Worm (Caenorhabditis elegans) whole organism, L4 larva: Measurements from ENCODE around the gene Y45G5AM.6.

ENCODE experiments used
- F26F4.8 ChIP-seq: fragments of 200-800 bp; sonication (Bioruptor generic); conservative IDR thresholded peaks from 2 replicates; pipeline ENCODE4 v1.3.6; 2022; ENCODE audit warnings: missing genetic modification characterization, missing compliant biosample characterization
- ama-1 ChIP-seq: fragments of 150-350 bp; optimal IDR thresholded peaks from 2 replicates; lab custom pipeline; 2014; ENCODE audit warnings: inconsistent platforms, mixed read lengths
- ctbp-1 ChIP-seq: fragments of 200-800 bp; sonication (Bioruptor generic); IDR thresholded peaks from 2 replicates; pipeline ENCODE4 v1.3.6; 2022; ENCODE audit warnings: missing genetic modification reagents, missing genetic modification characterization, missing compliant biosample characterization
- daf-16 ChIP-seq, 3 experiments: sonication (generic microtip); optimal IDR thresholded peaks; 2 replicates each; lab custom pipeline; 2016 to 2017; ENCODE audit warnings: missing genetic modification characterization in 3 of 3, missing genetic modification reagents in 3 of 3, mild to moderate bottlenecking in 2 of 3, missing compliant biosample characterization in 2 of 3, missing biosample characterization in 1 of 3, moderate library complexity in 1 of 3
- dpl-1 ChIP-seq: fragments of 150-350 bp; optimal IDR thresholded peaks from 2 replicates; lab custom pipeline; 2014; ENCODE audit warnings: missing biosample characterization, missing genetic modification reagents, missing genetic modification characterization
- egl-27 ChIP-seq: sonication (generic microtip); optimal IDR thresholded peaks from 3 replicates; lab custom pipeline; 2017; ENCODE audit warnings: missing biosample characterization, missing genetic modification reagents, missing genetic modification characterization
- lim-7 ChIP-seq: fragments of 200-800 bp; sonication (Bioruptor generic); IDR thresholded peaks from 2 replicates; pipeline ENCODE4 v1.3.6; 2022; ENCODE audit warnings: missing genetic modification characterization, missing compliant biosample characterization
- nhr-48 ChIP-seq: sonication (generic microtip); optimal IDR thresholded peaks from 2 replicates; lab custom pipeline; 2016; ENCODE audit warnings: mild to moderate bottlenecking, missing genetic modification characterization, missing compliant biosample characterization
- pha-4 ChIP-seq, 2 experiments: fragments of 150-350 bp in 1 of 2; fragments of 200-800 bp in 1 of 2; sonication (Bioruptor generic) in 1 of 2; IDR thresholded peaks in 1 of 2; optimal IDR thresholded peaks in 1 of 2; 2 replicates each; pipeline versions ENCODE4 v1.3.6 to Lab custom; 2014 to 2022; ENCODE audit warnings: missing genetic modification characterization in 2 of 2, missing genetic modification reagents in 2 of 2, missing biosample characterization in 1 of 2, missing compliant biosample characterization in 1 of 2
- zag-1 ChIP-seq: fragments of 150-350 bp; optimal IDR thresholded peaks from 2 replicates; lab custom pipeline; 2014; ENCODE audit warnings: missing biosample characterization, missing genetic modification characterization

DNA sequence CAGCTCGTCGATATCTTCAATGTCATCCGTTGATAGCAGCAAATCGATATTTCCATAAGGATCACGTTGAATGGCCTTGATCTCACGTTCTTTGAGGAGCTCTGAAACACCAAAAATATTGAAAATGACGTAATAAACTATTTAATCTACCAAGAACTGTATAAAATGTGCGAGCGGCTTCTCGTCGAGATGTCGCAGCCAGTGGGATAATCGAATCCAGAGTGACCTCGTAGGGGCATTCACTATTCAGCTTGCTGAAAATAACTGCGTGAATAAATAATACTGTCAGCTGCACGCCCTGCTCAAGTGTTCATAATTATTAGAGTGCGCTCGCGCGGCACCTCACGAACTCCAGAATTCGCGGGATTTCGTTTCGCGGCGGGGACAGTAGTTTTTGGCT is 18.0 kb upstream of the Y45G5AM.6 start, which contains the start of gene Y45G5AM.7:
- TF ChIP-seq F26F4.8 (GFP tag; lab: Robert Waterston, UW) (no peak), daf-16 (GFP tag; optimal IDR thresholded peaks at IDR 0.05; lab: Kevin White, UChicago) (no peak), daf-16 (tag; optimal IDR thresholded peaks at IDR 0.05; lab: Kevin White, UChicago) (no peak), ama-1 (lab: Kevin White, UChicago) (no peak), lim-7 (no peak), ctbp-1 (GFP tag; lab: Robert Waterston, UW) (no peak), zag-1 (tag; lab: Kevin White, UChicago) (no peak), dpl-1 (GFP tag; lab: Kevin White, UChicago) (no peak), nhr-48 (tag; lab: Kevin White, UChicago) (no peak), egl-27 (tag; lab: Kevin White, UChicago) (no peak), pha-4 (GFP tag; IDR thresholded peaks at IDR 0.05; lab: Robert Waterston, UW) (no peak), pha-4 (tag; optimal IDR thresholded peaks at IDR 0.05; lab: Kevin White, UChicago) (no peak)
